Worm (Caenorhabditis elegans) whole organism, L2 larva: Measurements from ENCODE around the gene F26F2.7.

Experiments
- C34F6.9 ChIP-seq: fragments of 150-350 bp; optimal IDR thresholded peaks from 2 replicates; lab custom pipeline; 2014; ENCODE audit warnings: missing biosample characterization, missing genetic modification characterization
- F13H6.1 ChIP-seq: sonication (generic microtip); optimal IDR thresholded peaks from 2 replicates; lab custom pipeline; 2016; ENCODE audit warnings: missing genetic modification characterization, missing compliant biosample characterization
- ZK546.5 ChIP-seq: sonication (generic microtip); optimal IDR thresholded peaks from 2 replicates; lab custom pipeline; 2017; ENCODE audit warnings: missing biosample characterization, missing genetic modification characterization
- alr-1 ChIP-seq: fragments of 150-350 bp; optimal IDR thresholded peaks from 2 replicates; lab custom pipeline; 2014; ENCODE audit warnings: missing biosample characterization, missing genetic modification characterization
- ama-1 ChIP-seq: fragments of 150-350 bp; optimal IDR thresholded peaks from 2 replicates; lab custom pipeline; 2018; ENCODE audit warnings: inconsistent platforms
- blmp-1 ChIP-seq: sonication (generic microtip); optimal IDR thresholded peaks from 2 replicates; lab custom pipeline; 2017; ENCODE audit warnings: missing genetic modification characterization, mild to moderate bottlenecking, missing compliant biosample characterization, antibody characterized with exemption, moderate library complexity; ENCODE audit not compliant: insufficient read depth
- ceh-16 ChIP-seq: fragments of 150-350 bp; optimal IDR thresholded peaks from 2 replicates; lab custom pipeline; 2014; ENCODE audit warnings: missing biosample characterization, missing genetic modification characterization
- ceh-82 ChIP-seq: fragments of 150-350 bp; optimal IDR thresholded peaks from 2 replicates; lab custom pipeline; 2014; ENCODE audit warnings: missing biosample characterization, missing genetic modification characterization
- crh-2 ChIP-seq: sonication (generic microtip); optimal IDR thresholded peaks from 2 replicates; lab custom pipeline; 2017; ENCODE audit warnings: missing biosample characterization, missing genetic modification characterization
- dmd-4 ChIP-seq: sonication (generic microtip); optimal IDR thresholded peaks from 2 replicates; lab custom pipeline; 2017; ENCODE audit warnings: missing biosample characterization, missing genetic modification characterization
- egl-27 ChIP-seq: sonication (generic microtip); optimal IDR thresholded peaks from 3 replicates; lab custom pipeline; 2017; ENCODE audit warnings: missing biosample characterization, missing genetic modification reagents, missing genetic modification characterization
- elt-1 ChIP-seq: fragments of 150-350 bp; optimal IDR thresholded peaks from 2 replicates; lab custom pipeline; 2014; ENCODE audit warnings: missing biosample characterization, missing genetic modification characterization
- fos-1 ChIP-seq: fragments of 150-350 bp; optimal IDR thresholded peaks from 2 replicates; lab custom pipeline; 2014; ENCODE audit warnings: missing biosample characterization, missing genetic modification characterization
- gmeb-1 ChIP-seq: fragments of 150-350 bp; optimal IDR thresholded peaks from 2 replicates; lab custom pipeline; 2014; ENCODE audit warnings: missing biosample characterization, missing genetic modification characterization
- lin-11 ChIP-seq: fragments of 150-350 bp; sonication (generic microtip); optimal IDR thresholded peaks from 2 replicates; lab custom pipeline; 2014; ENCODE audit warnings: missing biosample characterization, missing genetic modification characterization, inconsistent platforms, mixed read lengths
- lin-13 ChIP-seq: fragments of 150-350 bp; optimal IDR thresholded peaks from 2 replicates; lab custom pipeline; 2014; ENCODE audit warnings: missing biosample characterization, missing genetic modification reagents, missing genetic modification characterization
- lin-39 ChIP-seq: fragments of 150-350 bp; optimal IDR thresholded peaks from 2 replicates; lab custom pipeline; 2014; ENCODE audit warnings: missing biosample characterization, missing genetic modification reagents, missing genetic modification characterization
- mab-5 ChIP-seq: fragments of 150-350 bp; optimal IDR thresholded peaks from 2 replicates; lab custom pipeline; 2014; ENCODE audit warnings: missing biosample characterization, missing genetic modification characterization
- mbf-1 ChIP-seq: sonication (generic microtip); optimal IDR thresholded peaks from 2 replicates; lab custom pipeline; 2017; ENCODE audit warnings: missing biosample characterization, missing genetic modification characterization
- nhr-10 ChIP-seq: sonication (generic microtip); optimal IDR thresholded peaks from 2 replicates; lab custom pipeline; 2017; ENCODE audit warnings: missing biosample characterization, missing genetic modification characterization
- nhr-12 ChIP-seq: fragments of 150-350 bp; optimal IDR thresholded peaks from 2 replicates; lab custom pipeline; 2014; ENCODE audit warnings: missing biosample characterization, missing genetic modification characterization
- nhr-129 ChIP-seq: fragments of 150-350 bp; optimal IDR thresholded peaks from 2 replicates; lab custom pipeline; 2014; ENCODE audit warnings: missing biosample characterization, missing genetic modification characterization
- nhr-23 ChIP-seq: fragments of 150-350 bp; optimal IDR thresholded peaks from 2 replicates; lab custom pipeline; 2014; ENCODE audit warnings: missing biosample characterization, missing genetic modification reagents, missing genetic modification characterization
- nhr-237 ChIP-seq: fragments of 150-350 bp; optimal IDR thresholded peaks from 2 replicates; lab custom pipeline; 2014; ENCODE audit warnings: missing biosample characterization, missing genetic modification characterization
- nhr-25 ChIP-seq: fragments of 150-350 bp; sonication (generic microtip); optimal IDR thresholded peaks from 3 replicates; lab custom pipeline; 2014; ENCODE audit warnings: missing biosample characterization, missing genetic modification characterization
- nhr-77 ChIP-seq: fragments of 150-350 bp; optimal IDR thresholded peaks from 2 replicates; lab custom pipeline; 2014; ENCODE audit warnings: missing biosample characterization, missing genetic modification characterization
- peb-1 ChIP-seq: fragments of 150-350 bp; optimal IDR thresholded peaks from 2 replicates; lab custom pipeline; 2014; ENCODE audit warnings: missing biosample characterization, missing genetic modification characterization
- skn-1 ChIP-seq: sonication (generic microtip); optimal IDR thresholded peaks from 2 replicates; lab custom pipeline; 2017; ENCODE audit warnings: missing biosample characterization, missing genetic modification characterization
- sma-9 ChIP-seq, 2 experiments: fragments of 150-350 bp in 1 of 2; sonication (generic microtip) in 1 of 2; optimal IDR thresholded peaks; 2 replicates each; lab custom pipeline; 2014 to 2016; ENCODE audit warnings: missing genetic modification characterization in 2 of 2, mild to moderate bottlenecking in 1 of 2, missing biosample characterization in 1 of 2, missing compliant biosample characterization in 1 of 2, missing genetic modification reagents in 1 of 2, moderate library complexity in 1 of 2
- snpc-4 ChIP-seq: fragments of 150-350 bp; optimal IDR thresholded peaks from 2 replicates; lab custom pipeline; 2014; ENCODE audit warnings: missing biosample characterization, missing genetic modification characterization
- unc-55 ChIP-seq: fragments of 150-350 bp; sonication (generic microtip); optimal IDR thresholded peaks from 3 replicates; lab custom pipeline; 2014; ENCODE audit warnings: missing biosample characterization, missing genetic modification reagents, missing genetic modification characterization
- unc-62 ChIP-seq: fragments of 150-350 bp; optimal IDR thresholded peaks from 2 replicates; lab custom pipeline; 2014; ENCODE audit warnings: missing biosample characterization, missing genetic modification reagents, missing genetic modification characterization
- zag-1 ChIP-seq: fragments of 150-350 bp; optimal IDR thresholded peaks from 2 replicates; lab custom pipeline; 2014; ENCODE audit warnings: missing biosample characterization, missing genetic modification characterization
- ztf-11 ChIP-seq: sonication (generic microtip); optimal IDR thresholded peaks from 2 replicates; lab custom pipeline; 2017; ENCODE audit warnings: missing biosample characterization, missing genetic modification characterization

Gene F26F2.7

DNA sequence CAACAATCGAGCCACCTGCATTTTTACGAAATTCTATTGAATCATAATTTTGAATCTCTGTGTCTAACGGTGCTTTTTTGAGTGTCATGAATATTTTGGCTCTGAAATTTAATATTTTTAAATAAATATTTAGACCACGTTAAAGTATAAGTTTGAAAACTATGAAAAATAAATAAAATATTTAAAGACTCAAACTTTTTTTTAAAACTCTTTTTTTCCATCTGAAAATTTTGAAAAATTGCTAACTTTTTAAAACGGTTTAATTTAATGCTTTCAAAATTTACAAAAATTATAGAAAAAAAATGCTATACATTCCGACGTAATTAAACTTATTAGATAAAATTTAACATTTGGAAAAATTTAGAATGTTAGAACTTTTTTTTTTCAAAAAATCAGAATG is 36.7 kb upstream of the F26F2.7 start, which contains the start of gene slc-36.3:
TSS of gene slc-36.3 (minus strand) at position 101 of the 400 bp plus-strand sequence.
- TF ChIP-seq nhr-77 (tag; lab: Kevin White, UChicago) = no peak
- TF ChIP-seq C34F6.9 (tag; lab: Kevin White, UChicago) = no peak
- no peak for TF ChIP-seq nhr-25 (tag; lab: Kevin White, UChicago)
- no peak for TF ChIP-seq F13H6.1
- no peak for TF ChIP-seq lin-11 (tag; lab: Kevin White, UChicago)

DNA sequence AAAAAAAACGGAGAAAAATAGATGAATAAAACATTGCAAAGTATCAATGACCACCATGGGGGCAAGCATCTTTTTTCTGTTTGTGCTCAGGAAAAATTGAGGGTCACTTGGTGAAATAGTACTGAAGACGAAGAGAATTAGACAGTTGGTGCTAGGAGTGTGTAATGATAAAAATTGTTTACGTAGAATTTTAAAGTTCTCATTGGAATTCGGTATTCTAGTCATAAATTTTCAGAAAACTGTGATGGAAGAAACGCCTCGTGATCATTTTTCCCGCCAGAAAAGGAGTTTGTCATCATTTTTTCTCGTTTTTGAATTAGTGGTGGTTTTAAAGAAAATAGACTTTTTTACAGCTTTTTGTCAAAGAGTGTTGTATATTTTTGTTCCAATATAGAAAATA is 36.2 kb upstream of the F26F2.7 start:
- TF ChIP-seq elt-1 (tag; lab: Kevin White, UChicago) = no peak
- peak; percentile 79 for TF ChIP-seq skn-1 (tag; lab: Kevin White, UChicago)
- TF ChIP-seq gmeb-1 (tag; lab: Kevin White, UChicago) = peak; percentile 19

DNA sequence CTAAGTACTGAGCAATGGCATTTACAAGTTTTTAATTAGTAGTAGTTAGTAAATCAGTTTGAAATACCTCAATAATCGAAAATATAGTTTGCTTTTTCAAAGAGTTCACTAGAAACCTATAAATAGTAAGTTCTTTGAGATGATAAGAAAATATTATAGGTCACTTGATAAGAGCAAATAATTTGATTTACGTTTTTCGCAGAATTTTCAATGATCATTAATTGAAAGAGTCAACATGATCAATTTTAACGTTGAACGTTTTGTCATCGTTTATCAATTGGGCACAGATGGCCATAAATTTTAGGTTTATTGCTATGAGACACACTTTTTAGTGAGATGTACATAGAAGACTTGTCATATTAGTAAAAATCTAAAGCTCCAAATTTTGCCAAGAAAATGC is 35.0 kb upstream of the F26F2.7 start:
- no peak for TF ChIP-seq egl-27 (tag; lab: Kevin White, UChicago)
- TF ChIP-seq fos-1 (tag; lab: Kevin White, UChicago) = peak; percentile 10

DNA sequence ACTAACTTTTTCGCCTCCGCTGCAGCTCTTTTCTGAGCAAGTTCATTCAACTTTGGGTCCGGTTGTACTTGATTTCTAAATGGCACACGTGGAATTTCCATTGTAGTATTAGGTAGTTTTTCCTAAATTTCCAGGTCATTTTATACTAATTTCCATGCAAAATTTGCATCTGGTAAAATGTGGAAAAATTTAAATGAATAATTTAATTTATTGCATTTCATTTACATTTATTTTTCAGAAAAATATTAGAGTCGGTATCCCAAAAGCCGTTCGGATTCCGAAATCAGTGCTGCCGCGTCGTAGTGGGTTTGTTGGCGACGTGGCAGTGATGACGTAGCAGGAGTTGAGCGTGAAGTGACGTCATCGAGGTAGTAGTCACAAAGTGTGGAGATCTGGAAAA is 33.7 kb upstream of the F26F2.7 start, which contains the start of gene Y38H6C.18:
TSS of gene Y38H6C.18 (minus strand) at position 101 of the 400 bp plus-strand sequence.
- TF ChIP-seq gmeb-1 (tag; lab: Kevin White, UChicago) (no peak), peb-1 (tag; lab: Kevin White, UChicago) (no peak), lin-11 (tag; lab: Kevin White, UChicago) (no peak), ztf-11 (tag; lab: Kevin White, UChicago) (no peak), lin-13 (GFP tag; lab: Kevin White, UChicago) (no peak)

DNA sequence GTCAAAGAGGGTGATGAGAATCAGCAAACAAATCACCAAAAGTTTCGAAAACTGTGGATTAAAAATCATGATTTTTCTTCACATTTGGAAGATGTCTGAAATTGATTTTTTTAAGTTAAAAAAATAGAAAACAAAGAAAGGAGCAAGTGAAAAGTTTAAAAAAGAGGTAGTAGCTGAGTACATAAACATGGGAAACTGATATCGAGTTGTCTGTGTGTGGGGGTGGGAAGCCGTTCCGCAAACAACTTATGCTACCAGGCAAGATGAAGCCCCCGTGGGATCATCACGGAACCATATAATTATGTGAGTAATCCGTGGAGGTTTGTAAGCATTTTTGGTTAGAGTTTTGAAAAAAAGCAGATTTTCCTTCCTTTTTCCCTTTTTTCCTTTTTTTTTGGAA is 29.7 kb upstream of the F26F2.7 start, which contains the start of gene Y38H6C.20:
TSS of gene Y38H6C.20 (minus strand) at position 101 of the 400 bp plus-strand sequence.
- TF ChIP-seq nhr-12 (tag; lab: Kevin White, UChicago) (no peak), F13H6.1 (no peak)

DNA sequence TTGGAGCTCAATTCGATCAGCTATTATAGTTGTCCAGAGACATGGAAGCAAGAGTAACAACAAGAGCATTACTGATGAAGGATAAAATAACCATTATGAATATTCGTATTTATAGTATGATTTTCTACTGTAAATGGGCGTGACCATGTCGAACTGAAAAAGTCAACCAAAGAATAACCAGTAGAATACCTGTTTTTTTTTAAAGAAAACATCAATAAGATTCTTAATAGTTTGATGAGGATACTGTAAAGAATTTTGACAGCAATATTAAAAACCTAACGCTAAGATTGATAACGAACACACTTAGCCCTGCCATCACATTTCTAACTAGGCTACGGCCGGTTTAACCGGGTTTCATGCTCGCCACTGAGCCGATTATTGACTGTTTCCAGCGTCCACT is 27.8 kb upstream of the F26F2.7 start, which contains the start of gene vmo-1:
TSS of gene vmo-1 (minus strand) at position 101 of the 400 bp plus-strand sequence.
- TF ChIP-seq unc-55 (GFP tag; lab: Kevin White, UChicago) = no peak
- no peak for TF ChIP-seq nhr-25 (tag; lab: Kevin White, UChicago)
- TF ChIP-seq nhr-23 (tag; lab: Kevin White, UChicago) = no peak
- no peak for TF ChIP-seq ceh-82 (tag; lab: Kevin White, UChicago)
- TF ChIP-seq nhr-129 (tag; lab: Kevin White, UChicago) = no peak
- TF ChIP-seq mab-5 (tag; lab: Kevin White, UChicago) = no peak
- TF ChIP-seq ZK546.5 (tag; lab: Kevin White, UChicago) = no peak
- TF ChIP-seq sma-9 (GFP tag; optimal IDR thresholded peaks at IDR 0.05; lab: Kevin White, UChicago) = no peak
- no peak for TF ChIP-seq sma-9 (tag; optimal IDR thresholded peaks at IDR 0.05; lab: Kevin White, UChicago)
- TF ChIP-seq ceh-16 (tag; lab: Kevin White, UChicago) = no peak
- no peak for TF ChIP-seq ztf-11 (tag; lab: Kevin White, UChicago)
- TF ChIP-seq snpc-4 = no peak
- TF ChIP-seq lin-13 (GFP tag; lab: Kevin White, UChicago) = no peak
- TF ChIP-seq peb-1 (tag; lab: Kevin White, UChicago) = no peak

DNA sequence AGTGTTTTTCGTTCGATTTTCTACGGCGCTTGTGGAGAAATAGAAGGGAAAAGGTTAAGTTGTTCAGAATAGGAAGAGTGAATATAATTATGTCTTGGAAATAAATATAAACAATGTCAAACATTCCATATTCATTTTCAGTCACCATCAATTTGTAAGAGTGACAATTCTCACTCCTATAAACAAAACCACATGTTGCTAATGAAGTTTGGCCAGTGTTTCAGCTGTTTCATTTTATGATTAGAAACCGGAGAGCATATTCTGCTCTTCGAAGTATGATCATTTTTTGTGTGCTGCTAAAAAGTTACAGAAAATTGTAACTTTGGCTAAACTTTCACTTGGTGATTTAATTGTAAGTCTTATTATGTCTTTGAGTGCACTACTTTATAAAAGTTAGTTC is 25.7 kb upstream of the F26F2.7 start, which contains the start of gene Y38H6C.21:
TSS of gene Y38H6C.21 (minus strand) at position 148 of the 400 bp plus-strand sequence.
- TF ChIP-seq F13H6.1 = no peak
- no peak for TF ChIP-seq nhr-10
- no peak for TF ChIP-seq mab-5 (tag; lab: Kevin White, UChicago)
- no peak for TF ChIP-seq zag-1 (tag; lab: Kevin White, UChicago)
- TF ChIP-seq nhr-23 (tag; lab: Kevin White, UChicago) = no peak
- TF ChIP-seq C34F6.9 (tag; lab: Kevin White, UChicago) = no peak
- TF ChIP-seq mbf-1 (tag; lab: Kevin White, UChicago) = no peak
- no peak for TF ChIP-seq crh-2 (tag; lab: Kevin White, UChicago)
- TF ChIP-seq blmp-1 = no peak
- TF ChIP-seq ama-1 = no peak
- no peak for TF ChIP-seq unc-62 (GFP tag; lab: Kevin White, UChicago)
- no peak for TF ChIP-seq ZK546.5 (tag; lab: Kevin White, UChicago)
- TF ChIP-seq dmd-4 = no peak
- no peak for TF ChIP-seq sma-9 (GFP tag; optimal IDR thresholded peaks at IDR 0.05; lab: Kevin White, UChicago)
- no peak for TF ChIP-seq sma-9 (tag; optimal IDR thresholded peaks at IDR 0.05; lab: Kevin White, UChicago)
- no peak for TF ChIP-seq nhr-237
- TF ChIP-seq elt-1 (tag; lab: Kevin White, UChicago) = no peak
- no peak for TF ChIP-seq alr-1
- TF ChIP-seq nhr-12 (tag; lab: Kevin White, UChicago) = no peak
- TF ChIP-seq lin-39 (tag; lab: Kevin White, UChicago) = no peak
- TF ChIP-seq skn-1 (tag; lab: Kevin White, UChicago) = no peak
